Fruit fly (Drosophila melanogaster) Kc167 (cell line): ENCODE measurements around the gene CG3225.

Experiments used
- Myc ChIP-seq: fragments of >200 bp; optimal IDR thresholded peaks from 2 replicates; lab custom pipeline; 2017; ENCODE audit warnings: missing external identifiers
- Sin3A ChIP-seq: fragments of >200 bp; optimal IDR thresholded peaks from 2 replicates; lab custom pipeline; 2018; ENCODE audit warnings: missing external identifiers
- h ChIP-seq: fragments of >200 bp; optimal IDR thresholded peaks from 3 replicates; lab custom pipeline; 2018; ENCODE audit warnings: missing external identifiers
- psq ChIP-seq: fragments of >200 bp; optimal IDR thresholded peaks from 2 replicates; lab custom pipeline; 2017; ENCODE audit warnings: missing external identifiers
- ttk ChIP-seq: sonication (Bioruptor generic); optimal IDR thresholded peaks from 2 replicates; lab custom pipeline; 2017; ENCODE audit warnings: missing external identifiers

DNA sequence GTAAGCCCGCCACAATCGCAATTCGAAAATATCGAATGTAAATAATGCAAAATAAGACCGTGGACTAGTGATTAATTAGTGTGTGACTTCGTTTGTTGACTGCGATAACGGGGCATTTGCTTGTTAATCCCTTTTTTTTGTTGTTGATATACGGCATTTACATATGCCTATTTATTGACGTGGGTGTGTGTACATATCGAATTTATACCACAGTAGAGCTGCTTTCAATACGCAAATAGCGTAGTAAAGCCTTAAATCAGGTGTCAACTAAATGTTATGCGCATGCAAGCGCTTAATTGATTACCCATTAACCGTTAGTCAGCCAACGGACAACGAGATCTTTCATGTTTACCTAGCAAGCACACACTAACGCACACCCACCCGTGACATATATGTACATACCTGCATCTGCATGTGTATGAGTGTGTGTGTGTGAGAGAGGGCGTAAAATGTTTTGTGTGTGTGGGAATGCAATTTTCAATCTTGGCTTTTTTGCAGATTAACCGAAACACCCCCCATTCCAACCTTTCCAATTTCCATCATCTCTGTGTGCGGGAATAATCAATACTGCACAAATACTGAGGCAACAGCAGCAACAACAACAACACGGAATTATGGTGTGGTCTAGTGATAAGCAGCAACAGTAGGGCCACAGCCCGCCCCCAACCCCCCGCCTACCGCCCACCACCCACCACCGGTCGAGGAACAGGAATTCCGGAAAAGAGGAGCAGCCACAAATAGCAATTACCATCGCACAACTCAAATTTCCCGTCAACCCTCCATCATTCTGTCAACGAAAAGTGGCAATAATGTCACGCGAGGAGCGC is 20.7 kb upstream of the CG3225 start:
- TF ChIP-seq Sin3A (lab: Kevin White, UChicago) (no peak), h (lab: Kevin White, UChicago) (no peak), ttk (lab: Kevin White, UChicago) (no peak), psq (lab: Kevin White, UChicago) (no peak), Myc (lab: Kevin White, UChicago) (no peak)
